Worm (Caenorhabditis elegans) whole organism, L2 larva: Measurements from ENCODE around the gene his-37.
A peak's percentile ranks its signal among the peaks of the same experiment; 100 is the strongest.

Source experiments
- Y55F3AM.14 ChIP-seq: fragments of 200-800 bp; sonication (Bioruptor generic); optimal IDR thresholded peaks from 2 replicates; lab custom pipeline; 2018; ENCODE audit warnings: mild to moderate bottlenecking, missing genetic modification characterization, missing compliant biosample characterization
- crh-2 ChIP-seq: sonication (generic microtip); optimal IDR thresholded peaks from 2 replicates; lab custom pipeline; 2017; ENCODE audit warnings: missing biosample characterization, missing genetic modification characterization
- fos-1 ChIP-seq: fragments of 150-350 bp; optimal IDR thresholded peaks from 2 replicates; lab custom pipeline; 2014; ENCODE audit warnings: missing biosample characterization, missing genetic modification characterization
- gmeb-1 ChIP-seq: fragments of 150-350 bp; optimal IDR thresholded peaks from 2 replicates; lab custom pipeline; 2014; ENCODE audit warnings: missing biosample characterization, missing genetic modification characterization
- lin-11 ChIP-seq: fragments of 150-350 bp; sonication (generic microtip); optimal IDR thresholded peaks from 2 replicates; lab custom pipeline; 2014; ENCODE audit warnings: missing biosample characterization, missing genetic modification characterization, inconsistent platforms, mixed read lengths
- lin-39 ChIP-seq: fragments of 150-350 bp; optimal IDR thresholded peaks from 2 replicates; lab custom pipeline; 2014; ENCODE audit warnings: missing biosample characterization, missing genetic modification reagents, missing genetic modification characterization
- lsy-2 ChIP-seq, 2 experiments: fragments of 150-350 bp in 1 of 2; sonication (generic microtip) in 1 of 2; optimal IDR thresholded peaks; 2 replicates each; lab custom pipeline; 2014 to 2017; ENCODE audit warnings: missing biosample characterization in 2 of 2, missing genetic modification characterization in 2 of 2
- mbf-1 ChIP-seq: sonication (generic microtip); optimal IDR thresholded peaks from 2 replicates; lab custom pipeline; 2017; ENCODE audit warnings: missing biosample characterization, missing genetic modification characterization
- mdl-1 ChIP-seq, 2 experiments: fragments of 150-350 bp in 1 of 2; sonication (generic microtip) in 1 of 2; optimal IDR thresholded peaks; 2 replicates each; lab custom pipeline; 2017; ENCODE audit warnings: missing biosample characterization in 2 of 2, missing genetic modification characterization in 2 of 2
- nhr-10 ChIP-seq: sonication (generic microtip); optimal IDR thresholded peaks from 2 replicates; lab custom pipeline; 2017; ENCODE audit warnings: missing biosample characterization, missing genetic modification characterization
- nhr-11 ChIP-seq: fragments of 150-350 bp; optimal IDR thresholded peaks from 2 replicates; lab custom pipeline; 2014; ENCODE audit warnings: missing biosample characterization, missing genetic modification characterization
- nhr-21 ChIP-seq: fragments of 150-350 bp; optimal IDR thresholded peaks from 2 replicates; lab custom pipeline; 2014; ENCODE audit warnings: missing biosample characterization, missing genetic modification characterization
- nhr-23 ChIP-seq: fragments of 150-350 bp; optimal IDR thresholded peaks from 2 replicates; lab custom pipeline; 2014; ENCODE audit warnings: missing biosample characterization, missing genetic modification reagents, missing genetic modification characterization
- nhr-237 ChIP-seq: fragments of 150-350 bp; optimal IDR thresholded peaks from 2 replicates; lab custom pipeline; 2014; ENCODE audit warnings: missing biosample characterization, missing genetic modification characterization
- nhr-25 ChIP-seq: fragments of 150-350 bp; sonication (generic microtip); optimal IDR thresholded peaks from 3 replicates; lab custom pipeline; 2014; ENCODE audit warnings: missing biosample characterization, missing genetic modification characterization
- nhr-6 ChIP-seq: fragments of 150-350 bp; optimal IDR thresholded peaks from 2 replicates; lab custom pipeline; 2014; ENCODE audit warnings: missing biosample characterization, missing genetic modification characterization
- nhr-77 ChIP-seq: fragments of 150-350 bp; optimal IDR thresholded peaks from 2 replicates; lab custom pipeline; 2014; ENCODE audit warnings: missing biosample characterization, missing genetic modification characterization
- peb-1 ChIP-seq: fragments of 150-350 bp; optimal IDR thresholded peaks from 2 replicates; lab custom pipeline; 2014; ENCODE audit warnings: missing biosample characterization, missing genetic modification characterization
- sem-4 ChIP-seq: fragments of 150-350 bp; optimal IDR thresholded peaks from 2 replicates; lab custom pipeline; 2014; ENCODE audit warnings: missing biosample characterization, missing genetic modification reagents, missing genetic modification characterization
- sma-3 ChIP-seq: sonication (generic microtip); optimal IDR thresholded peaks from 2 replicates; lab custom pipeline; 2016; ENCODE audit warnings: missing genetic modification reagents, missing genetic modification characterization, missing compliant biosample characterization
- sma-9 ChIP-seq, 2 experiments: fragments of 150-350 bp in 1 of 2; sonication (generic microtip) in 1 of 2; optimal IDR thresholded peaks; 2 replicates each; lab custom pipeline; 2014 to 2016; ENCODE audit warnings: missing genetic modification characterization in 2 of 2, mild to moderate bottlenecking in 1 of 2, missing biosample characterization in 1 of 2, missing compliant biosample characterization in 1 of 2, missing genetic modification reagents in 1 of 2, moderate library complexity in 1 of 2
- unc-39 ChIP-seq: fragments of 150-350 bp; optimal IDR thresholded peaks from 2 replicates; lab custom pipeline; 2014; ENCODE audit warnings: missing biosample characterization, missing genetic modification characterization
- unc-62 ChIP-seq: fragments of 150-350 bp; optimal IDR thresholded peaks from 2 replicates; lab custom pipeline; 2014; ENCODE audit warnings: missing biosample characterization, missing genetic modification reagents, missing genetic modification characterization

his-37 gene

DNA sequence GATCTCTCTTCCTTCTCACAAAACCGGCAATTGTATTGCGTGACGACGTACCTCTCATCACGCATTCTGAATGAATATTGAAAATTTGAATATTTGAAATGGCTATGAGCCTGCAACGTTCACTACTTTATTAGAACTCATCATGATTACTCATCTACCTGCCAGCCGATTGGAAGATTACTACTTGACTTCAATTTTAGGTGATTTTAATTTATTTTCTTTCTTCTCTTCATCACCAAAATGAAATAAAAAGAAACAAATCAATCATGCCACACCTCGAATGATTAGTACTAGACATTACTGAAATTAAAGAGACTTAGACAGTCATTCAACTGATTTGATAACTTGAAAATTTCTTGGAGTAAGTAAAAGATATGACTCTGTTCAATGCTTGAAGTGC, 37.4 kb downstream of the his-37 start:
- peak; percentile 67 for TF ChIP-seq crh-2 (tag; lab: Kevin White, UChicago)
- TF ChIP-seq sem-4, result no peak

DNA sequence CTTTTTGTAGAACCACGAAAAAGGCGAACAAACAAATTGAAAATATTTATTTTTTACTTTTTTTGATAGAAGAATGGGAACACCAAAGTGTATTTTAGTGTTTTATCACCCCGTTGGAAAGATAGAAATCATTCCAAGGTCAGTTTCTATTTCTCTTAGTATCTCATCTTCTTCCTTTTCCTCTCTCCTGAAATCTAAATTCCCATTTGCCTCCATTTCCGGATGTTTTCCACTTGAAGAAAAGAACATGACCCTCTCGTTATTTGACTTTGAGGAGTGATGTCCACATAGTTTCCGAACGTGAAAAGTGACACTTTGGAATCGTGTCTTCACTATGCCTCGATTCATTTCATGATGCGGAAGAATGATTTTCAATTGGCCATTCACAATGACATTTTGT, 40.7 kb downstream of the his-37 start:
- TF ChIP-seq peb-1 (no peak), mbf-1 (tag; lab: Kevin White, UChicago) (no peak), gmeb-1 (tag; lab: Kevin White, UChicago) (no peak), nhr-25 (tag; lab: Kevin White, UChicago) (peak; percentile 14)

DNA sequence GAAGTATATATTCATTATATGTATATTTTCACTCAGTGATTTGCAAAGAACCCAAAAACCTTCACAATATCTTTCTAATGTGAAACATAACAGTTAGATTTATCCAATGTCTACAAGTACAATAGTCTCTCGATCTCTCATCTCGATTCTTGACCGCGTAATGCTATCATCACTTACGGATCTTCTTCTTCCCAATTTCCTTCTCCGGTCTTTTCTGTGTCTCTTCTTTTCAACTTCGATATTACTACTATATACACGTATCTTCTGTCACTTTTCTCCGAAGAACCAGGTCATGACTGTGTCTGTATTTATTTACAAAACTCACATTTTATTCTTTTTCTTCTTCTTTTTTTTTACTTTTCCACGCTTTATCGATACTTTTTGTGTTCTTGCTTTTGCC, 41.7 kb downstream of the his-37 start:
- TF ChIP-seq lsy-2 (tag; optimal IDR thresholded peaks at IDR 0.05; lab: Kevin White, UChicago) (no peak), nhr-21 (tag; lab: Kevin White, UChicago) (peak; percentile 20), lin-39 (tag; lab: Kevin White, UChicago) (no peak), sma-9 (GFP tag; optimal IDR thresholded peaks at IDR 0.05; lab: Kevin White, UChicago) (peak; percentile 49), sma-9 (tag; optimal IDR thresholded peaks at IDR 0.05; lab: Kevin White, UChicago) (no peak), fos-1 (tag; lab: Kevin White, UChicago) (peak; percentile 18), sma-3 (peak; percentile 24)

DNA sequence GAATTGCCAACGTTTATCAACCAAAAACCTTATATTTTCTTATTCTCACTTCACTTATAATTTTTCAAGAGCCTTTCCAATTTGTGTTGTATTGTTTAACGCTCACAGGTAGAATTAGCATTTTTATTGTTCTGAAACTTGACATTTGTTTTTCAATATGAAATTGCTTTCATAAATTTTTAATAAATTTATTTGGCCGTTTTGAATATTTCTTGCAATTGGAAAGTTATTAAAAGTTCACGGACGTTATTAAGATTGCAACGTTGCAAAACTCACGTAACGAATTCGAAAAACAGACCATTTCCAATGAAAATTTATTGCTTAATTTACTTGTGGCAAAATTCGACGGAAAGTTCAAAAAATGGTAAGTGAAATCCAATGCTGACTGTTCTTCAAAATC, 43.4 kb downstream of the his-37 start, which contains the start of gene K09G1.2:
K09G1.2 (plus strand) TSS at position 301 of the 400 bp plus-strand sequence.
- TF ChIP-seq unc-39 (tag; lab: Kevin White, UChicago) (no peak), nhr-10 (tag; lab: Kevin White, UChicago) (no peak), sma-9 (GFP tag; optimal IDR thresholded peaks at IDR 0.05; lab: Kevin White, UChicago) (no peak), sma-9 (tag; optimal IDR thresholded peaks at IDR 0.05; lab: Kevin White, UChicago) (no peak), mdl-1 (tag; optimal IDR thresholded peaks at IDR 0.05; lab: Kevin White, UChicago) (no peak), nhr-11 (tag; lab: Kevin White, UChicago) (no peak), lin-11 (tag; lab: Kevin White, UChicago) (no peak), unc-62 (GFP tag; lab: Kevin White, UChicago) (no peak), sem-4 (no peak), nhr-77 (tag; lab: Kevin White, UChicago) (no peak), nhr-21 (tag; lab: Kevin White, UChicago) (no peak), gmeb-1 (tag; lab: Kevin White, UChicago) (no peak), nhr-25 (tag; lab: Kevin White, UChicago) (no peak), nhr-23 (tag; lab: Kevin White, UChicago) (no peak), nhr-237 (tag; lab: Kevin White, UChicago) (no peak), Y55F3AM.14 (GFP tag; lab: Kevin White, UChicago) (no peak), nhr-6 (tag; lab: Kevin White, UChicago) (no peak)
- TF ChIP-seq, all 48 proteins: peak for 0
